Worm (Caenorhabditis elegans): ENCODE results near the gene C14C6.8.

C14C6.8 gene

DNA sequence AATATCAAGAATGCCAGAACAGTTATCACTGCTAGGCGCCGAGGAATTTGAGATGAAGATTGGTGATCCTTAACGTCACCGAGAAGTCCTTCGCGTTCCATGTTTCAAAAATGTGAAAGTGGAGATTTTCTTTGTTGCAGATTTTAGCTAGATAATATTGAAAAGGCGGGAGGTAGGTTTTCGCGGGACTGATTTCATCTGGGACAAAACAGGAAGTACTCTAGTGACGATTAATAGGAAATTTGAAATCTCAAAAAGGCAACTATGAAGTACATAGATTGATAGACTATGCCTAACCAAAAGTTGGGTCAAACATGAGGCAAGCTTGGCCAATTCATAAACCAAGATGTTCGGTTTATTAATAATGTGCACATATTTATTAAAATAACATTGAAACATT lies at the start of gene C14C6.8:
Gene C14C6.8, minus strand, starts transcription at position 101 of the 400 bp plus-strand sequence.
- TF ChIP-seq hlh-1 (tag; optimal IDR thresholded peaks at IDR 0.05) = no peak
- no peak for TF ChIP-seq sptf-1 (tag; optimal IDR thresholded peaks at IDR 0.05)
- no peak for TF ChIP-seq nhr-76 (tag; optimal IDR thresholded peaks at IDR 0.05)
- no peak for TF ChIP-seq M03D4.4 (tag; optimal IDR thresholded peaks at IDR 0.05)
- TF ChIP-seq ces-1 (GFP tag; optimal IDR thresholded peaks at IDR 0.05) = no peak
- TF ChIP-seq lin-32 (GFP tag; optimal IDR thresholded peaks at IDR 0.05) = no peak
- no peak for TF ChIP-seq ztf-11 (tag; optimal IDR thresholded peaks at IDR 0.05)
- TF ChIP-seq ham-2 (GFP tag; optimal IDR thresholded peaks at IDR 0.05) = no peak
- no peak for TF ChIP-seq flh-1 (GFP tag; optimal IDR thresholded peaks at IDR 0.05)
- TF ChIP-seq elt-1 (tag; optimal IDR thresholded peaks at IDR 0.05; ENCODE audit: borderline replicate concordance, insufficient read depth) = no peak
- no peak for TF ChIP-seq ceh-83 (GFP tag; optimal IDR thresholded peaks at IDR 0.05)
- TF ChIP-seq mls-2 (tag; optimal IDR thresholded peaks at IDR 0.05) = no peak
- TF ChIP-seq bed-3 (GFP tag; optimal IDR thresholded peaks at IDR 0.05) = no peak
- TF ChIP-seq zip-8 (tag; optimal IDR thresholded peaks at IDR 0.05) = no peak
- no peak for TF ChIP-seq mep-1 (tag; optimal IDR thresholded peaks at IDR 0.05)
- no peak for TF ChIP-seq tbx-8 (GFP tag; optimal IDR thresholded peaks at IDR 0.05)
- no peak for TF ChIP-seq unc-39 (tag; optimal IDR thresholded peaks at IDR 0.05)
- no peak for TF ChIP-seq nhr-28 (tag; optimal IDR thresholded peaks at IDR 0.05)

DNA sequence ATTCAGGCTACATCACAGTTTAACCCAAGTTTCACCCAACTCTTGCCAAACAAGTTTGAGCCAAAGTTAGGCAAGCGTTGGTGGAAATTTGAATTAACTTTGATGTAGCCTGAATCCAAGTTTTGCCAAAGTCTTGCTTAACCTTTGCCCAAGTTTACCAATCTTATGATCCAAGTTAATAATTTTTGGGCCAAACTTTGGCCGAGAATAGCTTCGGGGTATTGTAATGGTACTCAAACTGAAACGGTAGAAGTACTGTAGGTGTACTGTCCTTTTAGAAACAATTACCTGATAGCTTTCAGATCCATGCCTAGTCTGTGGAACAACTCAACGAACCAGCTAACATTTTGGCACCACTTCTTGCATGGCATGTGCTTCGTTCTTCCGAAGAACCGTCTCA lies 47.3 kb upstream of the C14C6.8 start, which contains the start of gene nhr-251:
Gene nhr-251, plus strand, starts transcription at position 301 of the 400 bp plus-strand sequence.
- TF ChIP-seq sptf-1 (tag; optimal IDR thresholded peaks at IDR 0.05) = no peak
- TF ChIP-seq M03D4.4 (tag; optimal IDR thresholded peaks at IDR 0.05) = no peak
- no peak for TF ChIP-seq elt-1 (tag; optimal IDR thresholded peaks at IDR 0.05; ENCODE audit: borderline replicate concordance, insufficient read depth)
- TF ChIP-seq mep-1 (tag; optimal IDR thresholded peaks at IDR 0.05) = no peak
- TF ChIP-seq nhr-12 (tag; optimal IDR thresholded peaks at IDR 0.05) = no peak
- TF ChIP-seq lin-32 (GFP tag; optimal IDR thresholded peaks at IDR 0.05) = no peak
- TF ChIP-seq elt-3 (tag; optimal IDR thresholded peaks at IDR 0.05) = no peak
- no peak for TF ChIP-seq nhr-28 (tag; optimal IDR thresholded peaks at IDR 0.05)
- no peak for TF ChIP-seq blmp-1 (tag; optimal IDR thresholded peaks at IDR 0.05)
- TF ChIP-seq sem-2 (GFP tag; optimal IDR thresholded peaks at IDR 0.05) = no peak
- TF ChIP-seq ceh-43 (GFP tag; optimal IDR thresholded peaks at IDR 0.05) = no peak
- no peak for TF ChIP-seq pha-4 (tag; optimal IDR thresholded peaks at IDR 0.05)
- TF ChIP-seq lsy-2 (tag; optimal IDR thresholded peaks at IDR 0.05) = no peak
- TF ChIP-seq mab-5 (tag; optimal IDR thresholded peaks at IDR 0.05) = no peak
- TF ChIP-seq nhr-76 (tag; optimal IDR thresholded peaks at IDR 0.05) = no peak
- TF ChIP-seq lin-13 (tag; optimal IDR thresholded peaks at IDR 0.05) = no peak
- TF ChIP-seq ces-1 (GFP tag; optimal IDR thresholded peaks at IDR 0.05) = no peak
- no peak for TF ChIP-seq cnd-1 (tag; optimal IDR thresholded peaks at IDR 0.05)
- TF ChIP-seq unc-120 (tag; optimal IDR thresholded peaks at IDR 0.05; ENCODE audit: poor library complexity, severe bottlenecking) = no peak

DNA sequence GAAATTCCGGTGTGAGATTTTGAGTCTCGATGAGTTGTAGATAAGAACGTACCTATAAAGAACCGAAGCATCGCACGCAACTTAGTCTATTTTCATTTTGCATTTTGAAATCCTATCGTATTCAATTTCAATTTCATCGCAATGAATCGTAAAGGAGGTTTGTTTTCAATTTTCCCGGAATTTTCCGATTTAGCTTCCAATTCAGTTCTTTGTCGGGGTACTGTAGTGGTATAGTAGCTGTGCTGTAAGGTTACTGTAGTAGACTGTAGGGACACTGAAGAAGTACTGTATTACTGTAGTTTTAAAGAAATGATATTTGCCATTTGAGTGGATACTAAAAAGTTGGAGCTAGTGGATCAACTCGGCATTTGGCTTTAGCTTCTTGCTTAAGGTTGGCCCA lies 46.8 kb upstream of the C14C6.8 start:
- no peak for TF ChIP-seq nhr-12 (tag; optimal IDR thresholded peaks at IDR 0.05)
- no peak for TF ChIP-seq sptf-1 (tag; optimal IDR thresholded peaks at IDR 0.05)
- TF ChIP-seq M03D4.4 (tag; optimal IDR thresholded peaks at IDR 0.05) = no peak
- no peak for TF ChIP-seq zip-8 (tag; optimal IDR thresholded peaks at IDR 0.05)

DNA sequence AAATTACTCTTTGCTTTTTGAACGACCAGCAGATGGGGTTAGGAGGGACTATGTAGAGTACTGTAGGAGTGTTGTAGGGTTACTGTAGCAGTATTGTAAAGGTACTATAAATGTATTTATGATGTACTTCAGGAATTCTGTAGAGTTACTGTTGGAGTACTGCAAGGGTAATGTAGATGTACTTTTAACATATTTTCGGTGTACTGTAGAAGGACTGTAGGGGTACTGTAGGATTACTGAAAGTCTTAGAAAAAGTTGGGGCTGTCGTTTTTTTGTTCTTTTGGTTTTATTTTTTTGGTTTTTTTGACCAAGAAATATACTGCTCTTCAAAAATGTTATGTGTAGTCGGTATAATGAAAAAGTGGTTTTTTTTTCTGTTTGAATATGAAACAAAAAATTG lies 45.7 kb upstream of the C14C6.8 start:
- TF ChIP-seq drap-1 (GFP tag; optimal IDR thresholded peaks at IDR 0.05) = no peak
- TF ChIP-seq sptf-1 (tag; optimal IDR thresholded peaks at IDR 0.05) = no peak
- no peak for TF ChIP-seq mls-2 (tag; optimal IDR thresholded peaks at IDR 0.05)
- TF ChIP-seq blmp-1 (tag; optimal IDR thresholded peaks at IDR 0.05) = no peak
- no peak for TF ChIP-seq lsy-2 (tag; optimal IDR thresholded peaks at IDR 0.05)
- no peak for TF ChIP-seq ceh-39 (tag; optimal IDR thresholded peaks at IDR 0.05)
- no peak for TF ChIP-seq pha-4 (tag; optimal IDR thresholded peaks at IDR 0.05)
- TF ChIP-seq M03D4.4 (tag; optimal IDR thresholded peaks at IDR 0.05) = no peak
- TF ChIP-seq bed-3 (GFP tag; optimal IDR thresholded peaks at IDR 0.05) = no peak
- TF ChIP-seq nhr-12 (tag; optimal IDR thresholded peaks at IDR 0.05) = no peak
- no peak for TF ChIP-seq ceh-83 (GFP tag; optimal IDR thresholded peaks at IDR 0.05)
- no peak for TF ChIP-seq mab-5 (tag; optimal IDR thresholded peaks at IDR 0.05)
- TF ChIP-seq elt-1 (tag; optimal IDR thresholded peaks at IDR 0.05; ENCODE audit: borderline replicate concordance, insufficient read depth) = no peak
- TF ChIP-seq lin-13 (tag; optimal IDR thresholded peaks at IDR 0.05) = no peak
- no peak for TF ChIP-seq nhr-2 (tag; optimal IDR thresholded peaks at IDR 0.05)
- TF ChIP-seq nhr-76 (tag; optimal IDR thresholded peaks at IDR 0.05) = no peak
- TF ChIP-seq zip-8 (tag; optimal IDR thresholded peaks at IDR 0.05) = no peak
- no peak for TF ChIP-seq unc-120 (tag; optimal IDR thresholded peaks at IDR 0.05; ENCODE audit: poor library complexity, severe bottlenecking)
